Worm (Caenorhabditis elegans) whole organism, young adult: ENCODE results near the gene K10B3.1.

Experiments
- B0035.1 ChIP-seq: sonication (generic microtip); optimal IDR thresholded peaks from 2 replicates; lab custom pipeline; 2016; ENCODE audit warnings: missing genetic modification characterization, mild to moderate bottlenecking, missing compliant biosample characterization, missing genotype, missing genetic modification reagents
- D2030.7 ChIP-seq: fragments of 200-800 bp; sonication (Bioruptor generic); IDR thresholded peaks from 2 replicates; pipeline ENCODE4 v1.3.6; 2022; ENCODE audit warnings: missing genetic modification reagents, missing genetic modification characterization, missing compliant biosample characterization
- F10E7.11 ChIP-seq: sonication (generic microtip); optimal IDR thresholded peaks from 2 replicates; lab custom pipeline; 2017; ENCODE audit warnings: mild to moderate bottlenecking, missing genetic modification characterization, moderate library complexity, missing compliant biosample characterization
- F39B2.1 ChIP-seq: fragments of 200-800 bp; sonication (Bioruptor generic); IDR thresholded peaks from 2 replicates; pipeline ENCODE4 v1.3.6; 2022; ENCODE audit warnings: missing genetic modification reagents, missing genetic modification characterization, missing compliant biosample characterization
- F49E8.2 ChIP-seq: sonication (generic microtip); optimal IDR thresholded peaks from 3 replicates; lab custom pipeline; 2017; ENCODE audit warnings: missing genetic modification characterization, mild to moderate bottlenecking, missing compliant biosample characterization, antibody characterized with exemption, moderate library complexity; ENCODE audit not compliant: insufficient read depth
- F57C9.4 ChIP-seq: sonication (generic microtip); optimal IDR thresholded peaks from 2 replicates; lab custom pipeline; 2017; ENCODE audit warnings: mild to moderate bottlenecking, missing genetic modification characterization, missing compliant biosample characterization
- T07F8.4 ChIP-seq: sonication (generic microtip); optimal IDR thresholded peaks from 2 replicates; lab custom pipeline; 2016; ENCODE audit warnings: mild to moderate bottlenecking, missing genetic modification characterization, moderate library complexity, missing compliant biosample characterization
- Y56A3A.18 ChIP-seq: fragments of 200-800 bp; sonication (Bioruptor generic); IDR thresholded peaks from 2 replicates; pipeline ENCODE4 v1.3.6; 2022; ENCODE audit warnings: missing genetic modification reagents, missing genetic modification characterization, missing compliant biosample characterization
- Y79H2A.3 ChIP-seq: fragments of 200-800 bp; sonication (Bioruptor generic); conservative IDR thresholded peaks from 2 replicates; pipeline ENCODE4 v1.3.6; 2022; ENCODE audit warnings: missing genetic modification reagents, missing genetic modification characterization, missing compliant biosample characterization
- Y95B8A.8 ChIP-seq: fragments of 200-800 bp; sonication (Bioruptor generic); IDR thresholded peaks from 2 replicates; pipeline ENCODE4 v1.3.6; 2022; ENCODE audit warnings: missing genetic modification reagents, missing genetic modification characterization, missing compliant biosample characterization
- ama-1 ChIP-seq, 3 experiments: fragments of 150-350 bp in 1 of 3; sonication (generic microtip) in 2 of 3; optimal IDR thresholded peaks; 2 replicates each; lab custom pipeline; 2014 to 2018; ENCODE audit warnings: missing biosample characterization in 2 of 3, missing genetic modification characterization in 2 of 3, missing genetic modification reagents in 2 of 3
- aptf-2 ChIP-seq: fragments of 200-800 bp; sonication (Bioruptor generic); conservative IDR thresholded peaks from 2 replicates; pipeline ENCODE4 v1.3.6; 2022; ENCODE audit warnings: missing genetic modification reagents, missing genetic modification characterization, missing compliant biosample characterization
- athp-1 ChIP-seq: sonication (generic microtip); optimal IDR thresholded peaks from 2 replicates; lab custom pipeline; 2017; ENCODE audit warnings: mild to moderate bottlenecking, missing genetic modification characterization, missing compliant biosample characterization
- cebp-2 ChIP-seq: fragments of 200-800 bp; sonication (Bioruptor generic); IDR thresholded peaks from 2 replicates; pipeline ENCODE4 v1.3.6; 2022; ENCODE audit warnings: missing genetic modification characterization, missing compliant biosample characterization
- ceh-100 ChIP-seq: fragments of 200-800 bp; sonication (Bioruptor generic); IDR thresholded peaks from 2 replicates; pipeline ENCODE4 v1.3.6; 2022; ENCODE audit warnings: missing genetic modification reagents, missing genetic modification characterization, missing compliant biosample characterization
- ceh-58 ChIP-seq: fragments of 200-800 bp; sonication (Bioruptor generic); IDR thresholded peaks from 2 replicates; pipeline ENCODE4 v1.3.6; 2022; ENCODE audit warnings: missing genetic modification characterization, missing compliant biosample characterization
- ceh-79 ChIP-seq: sonication (generic microtip); optimal IDR thresholded peaks from 2 replicates; lab custom pipeline; 2017; ENCODE audit warnings: mild to moderate bottlenecking, missing genetic modification characterization, missing compliant biosample characterization
- ceh-91 ChIP-seq: fragments of 200-800 bp; sonication (Bioruptor generic); IDR thresholded peaks from 2 replicates; pipeline ENCODE4 v1.3.6; 2022; ENCODE audit warnings: missing genetic modification reagents, missing genetic modification characterization, missing compliant biosample characterization
- die-1 ChIP-seq: sonication (generic microtip); optimal IDR thresholded peaks from 2 replicates; lab custom pipeline; 2016; ENCODE audit warnings: missing genotype, mild to moderate bottlenecking, missing genetic modification characterization, missing compliant biosample characterization
- dox-1 ChIP-seq: fragments of 200-800 bp; sonication (Bioruptor generic); IDR thresholded peaks from 2 replicates; pipeline ENCODE4 v1.3.6; 2022; ENCODE audit warnings: missing genetic modification reagents, missing genetic modification characterization, missing compliant biosample characterization
- efl-1 ChIP-seq: fragments of 150-350 bp; optimal IDR thresholded peaks from 2 replicates; lab custom pipeline; 2014; ENCODE audit warnings: missing biosample characterization, missing genetic modification reagents, missing genetic modification characterization
- ekl-4 ChIP-seq: fragments of 200-800 bp; sonication (Bioruptor generic); IDR thresholded peaks from 2 replicates; pipeline ENCODE4 v1.3.6; 2022; ENCODE audit warnings: missing genetic modification reagents, missing genetic modification characterization, missing compliant biosample characterization
- fkh-3 ChIP-seq: sonication (generic microtip); optimal IDR thresholded peaks from 2 replicates; lab custom pipeline; 2016; ENCODE audit warnings: mild to moderate bottlenecking, missing genetic modification characterization, missing compliant biosample characterization
- gei-17 ChIP-seq: fragments of 200-800 bp; sonication (Bioruptor generic); optimal IDR thresholded peaks from 2 replicates; lab custom pipeline; 2018; ENCODE audit warnings: mild to moderate bottlenecking, missing genetic modification characterization, missing compliant biosample characterization
- hlh-26 ChIP-seq: fragments of 200-800 bp; sonication (Bioruptor generic); conservative IDR thresholded peaks from 2 replicates; pipeline ENCODE4 v1.3.6; 2022; ENCODE audit warnings: missing genetic modification reagents, missing genetic modification characterization, missing compliant biosample characterization
- hrde-1 ChIP-seq: sonication (generic microtip); optimal IDR thresholded peaks from 2 replicates; lab custom pipeline; 2016; ENCODE audit warnings: missing genetic modification characterization, mild to moderate bottlenecking, missing compliant biosample characterization, moderate library complexity, missing genotype, missing genetic modification reagents, borderline replicate concordance
- let-607 ChIP-seq, 2 experiments: fragments of 200-800 bp in 1 of 2; sonication (Bioruptor generic) in 1 of 2; sonication (generic microtip) in 1 of 2; optimal IDR thresholded peaks; 2 replicates each; lab custom pipeline; 2016 to 2018; ENCODE audit warnings: mild to moderate bottlenecking in 2 of 2, missing compliant biosample characterization in 2 of 2, missing genetic modification characterization in 2 of 2, moderate library complexity in 2 of 2, missing genotype in 1 of 2
- lin-35 ChIP-seq, 3 experiments: fragments of 150-350 bp in 2 of 3; sonication (generic microtip) in 1 of 3; optimal IDR thresholded peaks; 2 replicates each; lab custom pipeline; 2014 to 2018; ENCODE audit warnings: missing biosample characterization in 3 of 3, missing genetic modification characterization in 3 of 3, missing genetic modification reagents in 3 of 3
- lin-40 ChIP-seq: sonication (generic microtip); optimal IDR thresholded peaks from 2 replicates; lab custom pipeline; 2016; ENCODE audit warnings: missing genetic modification characterization, mild to moderate bottlenecking, missing compliant biosample characterization, missing genotype, missing genetic modification reagents
- lin-54 ChIP-seq: fragments of 200-800 bp; sonication (Bioruptor generic); optimal IDR thresholded peaks from 2 replicates; lab custom pipeline; 2018; ENCODE audit warnings: mild to moderate bottlenecking, missing genetic modification characterization, missing compliant biosample characterization
- madf-8 ChIP-seq: fragments of 200-800 bp; sonication (Bioruptor generic); conservative IDR thresholded peaks from 2 replicates; pipeline ENCODE4 v1.3.6; 2022; ENCODE audit warnings: missing genetic modification reagents, missing genetic modification characterization, missing compliant biosample characterization
- mes-4 ChIP-seq: sonication (generic microtip); optimal IDR thresholded peaks from 2 replicates; lab custom pipeline; 2016; ENCODE audit warnings: missing genotype, missing genetic modification characterization, missing compliant biosample characterization
- mxl-1 ChIP-seq: sonication (generic microtip); optimal IDR thresholded peaks from 2 replicates; lab custom pipeline; 2016; ENCODE audit warnings: missing genetic modification characterization, missing compliant biosample characterization
- nfya-1 ChIP-seq: sonication (generic microtip); optimal IDR thresholded peaks from 2 replicates; lab custom pipeline; 2017; ENCODE audit warnings: antibody characterized with exemption, missing compliant biosample characterization, missing genetic modification characterization, borderline replicate concordance; ENCODE audit not compliant: insufficient read depth
- nfyb-1 ChIP-seq: fragments of 200-800 bp; sonication (Bioruptor generic); IDR thresholded peaks from 2 replicates; pipeline ENCODE4 v1.3.6; 2022; ENCODE audit warnings: missing genetic modification reagents, missing genetic modification characterization, missing compliant biosample characterization
- nhr-120 ChIP-seq: fragments of 200-800 bp; sonication (Bioruptor generic); IDR thresholded peaks from 2 replicates; pipeline ENCODE4 v1.3.6; 2022; ENCODE audit warnings: missing genetic modification characterization, missing compliant biosample characterization
- nhr-179 ChIP-seq: sonication (generic microtip); optimal IDR thresholded peaks from 2 replicates; lab custom pipeline; 2016; ENCODE audit warnings: mild to moderate bottlenecking, missing genetic modification characterization, missing compliant biosample characterization
- pha-4 ChIP-seq: fragments of 150-350 bp; sonication (generic microtip); optimal IDR thresholded peaks from 2 replicates; lab custom pipeline; 2014; ENCODE audit warnings: missing biosample characterization, missing genetic modification reagents, missing genetic modification characterization
- rcor-1 ChIP-seq: fragments of 200-800 bp; sonication (Bioruptor generic); IDR thresholded peaks from 2 replicates; pipeline ENCODE4 v1.3.6; 2022; ENCODE audit warnings: missing genetic modification reagents, missing genetic modification characterization, missing compliant biosample characterization
- rpc-1 ChIP-seq, 2 experiments: fragments of 150-350 bp in 1 of 2; sonication (generic microtip) in 1 of 2; optimal IDR thresholded peaks; 2 replicates each; lab custom pipeline; 2014 to 2018; ENCODE audit warnings: missing biosample characterization in 1 of 2, missing genetic modification characterization in 1 of 2, missing genetic modification reagents in 1 of 2, missing genotype in 1 of 2
- sea-2 ChIP-seq: fragments of 200-800 bp; sonication (Bioruptor generic); IDR thresholded peaks from 2 replicates; pipeline ENCODE4 v1.3.6; 2022; ENCODE audit warnings: missing genetic modification characterization, missing compliant biosample characterization
- snpc-1.1 ChIP-seq: sonication (generic microtip); optimal IDR thresholded peaks from 2 replicates; lab custom pipeline; 2017; ENCODE audit warnings: missing genetic modification characterization, mild to moderate bottlenecking, missing compliant biosample characterization, antibody characterized with exemption, moderate library complexity, missing genotype, missing genetic modification reagents; ENCODE audit not compliant: insufficient read depth
- snpc-1.3 ChIP-seq: sonication (generic microtip); optimal IDR thresholded peaks from 2 replicates; lab custom pipeline; 2017; ENCODE audit warnings: missing genetic modification characterization, mild to moderate bottlenecking, missing compliant biosample characterization, antibody characterized with exemption, moderate library complexity, missing genotype, missing genetic modification reagents; ENCODE audit not compliant: insufficient read depth
- sptf-2 ChIP-seq: fragments of 200-800 bp; sonication (Bioruptor generic); optimal IDR thresholded peaks from 2 replicates; lab custom pipeline; 2018; ENCODE audit warnings: mild to moderate bottlenecking, missing genetic modification characterization, missing compliant biosample characterization
- unc-130 ChIP-seq: sonication (generic microtip); optimal IDR thresholded peaks from 2 replicates; lab custom pipeline; 2016; ENCODE audit warnings: missing genetic modification reagents, missing genetic modification characterization, missing compliant biosample characterization
- zfh-2 ChIP-seq: fragments of 200-800 bp; sonication (Bioruptor generic); conservative IDR thresholded peaks from 2 replicates; pipeline ENCODE4 v1.3.6; 2022; ENCODE audit warnings: missing genetic modification reagents, missing genetic modification characterization, missing compliant biosample characterization
- ztf-28 ChIP-seq: fragments of 200-800 bp; sonication (Bioruptor generic); IDR thresholded peaks from 2 replicates; pipeline ENCODE4 v1.3.6; 2022; ENCODE audit warnings: missing genetic modification reagents, missing genetic modification characterization, missing compliant biosample characterization

The K10B3.1 gene

ce11 chrX:3127626-3128142 lies 7.6 kb upstream of the K10B3.1 start (continued):
- no peak for TF ChIP-seq nfya-1 (tag; lab: Kevin White, UChicago)
- no peak for TF ChIP-seq hrde-1 (tag; lab: Kevin White, UChicago)
- no peak for TF ChIP-seq snpc-1.3 (tag; lab: Kevin White, UChicago)
- TF ChIP-seq D2030.7 (GFP tag; lab: Robert Waterston, UW), result no peak
- TF ChIP-seq nfyb-1 (GFP tag; lab: Robert Waterston, UW), result peak; percentile 74
- TF ChIP-seq madf-8 (GFP tag; lab: Robert Waterston, UW), result no peak
- peak; percentile 54 for TF ChIP-seq die-1 (tag; lab: Kevin White, UChicago)
- peak; percentile 54 for TF ChIP-seq lin-54 (GFP tag; lab: Kevin White, UChicago)
- TF ChIP-seq lin-40, result peak; percentile 93
- peak; percentile 99 for TF ChIP-seq zfh-2
- no peak for TF ChIP-seq B0035.1 (tag; lab: Kevin White, UChicago)
- no peak for TF ChIP-seq F10E7.11
- peak; percentile 73 for TF ChIP-seq ekl-4 (GFP tag; lab: Robert Waterston, UW)
- TF ChIP-seq efl-1 (GFP tag; lab: Kevin White, UChicago), result no peak
- no peak for TF ChIP-seq sptf-2 (GFP tag; lab: Kevin White, UChicago)
- no peak for TF ChIP-seq ceh-100 (GFP tag; lab: Robert Waterston, UW)
- TF ChIP-seq ceh-79, result peak; percentile 47
- TF ChIP-seq F39B2.1 (GFP tag; lab: Robert Waterston, UW), result no peak
- no peak for TF ChIP-seq rpc-1 (optimal IDR thresholded peaks at IDR 0.05; lab: Kevin White, UChicago)
- TF ChIP-seq rpc-1 (tag; optimal IDR thresholded peaks at IDR 0.05; lab: Kevin White, UChicago), result no peak
- no peak for TF ChIP-seq nhr-179 (tag; lab: Kevin White, UChicago)
- no peak for TF ChIP-seq F49E8.2 (tag; lab: Kevin White, UChicago)
- peak; percentile 87 for TF ChIP-seq gei-17 (GFP tag; lab: Kevin White, UChicago)
- TF ChIP-seq ztf-28 (GFP tag; lab: Robert Waterston, UW), result no peak
- no peak for TF ChIP-seq mes-4 (tag; lab: Kevin White, UChicago)
- 0 out of 2 replicates have a peak, but pooled peaks have one; percentile 22 for TF ChIP-seq Y95B8A.8 (GFP tag; lab: Robert Waterston, UW)
- TF ChIP-seq cebp-2 (GFP tag; lab: Robert Waterston, UW), result no peak
- no peak for TF ChIP-seq unc-130
- no peak for TF ChIP-seq fkh-3 (tag; lab: Kevin White, UChicago)
- peak; percentile 33 for TF ChIP-seq athp-1 (tag; lab: Kevin White, UChicago)
- TF ChIP-seq mxl-1, result no peak
- TF ChIP-seq dox-1 (GFP tag; lab: Robert Waterston, UW), result peak; percentile 94
- TF ChIP-seq F57C9.4, result no peak
- no peak for TF ChIP-seq aptf-2
- no peak for TF ChIP-seq Y79H2A.3 (GFP tag; lab: Robert Waterston, UW)
- TF ChIP-seq rcor-1, result peak; percentile 61; the same call in 1 of the 2 replicates
- TF ChIP-seq let-607 (tag; optimal IDR thresholded peaks at IDR 0.05; lab: Kevin White, UChicago), result peak; percentile 72 to 75
- TF ChIP-seq T07F8.4, result peak; percentile 67
- TF ChIP-seq pha-4, result peak; percentile 94
- no peak for TF ChIP-seq ama-1 (optimal IDR thresholded peaks at IDR 0.05; lab: Kevin White, UChicago)
- no peak for TF ChIP-seq ama-1 (GFP tag; optimal IDR thresholded peaks at IDR 0.05; lab: Kevin White, UChicago)
- no peak for TF ChIP-seq ceh-91 (GFP tag; lab: Robert Waterston, UW)
- TF ChIP-seq lin-35 (GFP tag; optimal IDR thresholded peaks at IDR 0.05; lab: Kevin White, UChicago), result peak in 1 of 3 experiments; percentile 69
- peak; percentile 23 for TF ChIP-seq snpc-1.1 (tag; lab: Kevin White, UChicago)
- TF ChIP-seq nhr-120 (GFP tag; lab: Robert Waterston, UW), result no peak
- no peak for TF ChIP-seq sea-2
- TF ChIP-seq hlh-26 (GFP tag; lab: Robert Waterston, UW), result no peak
- TF ChIP-seq ceh-58, result no peak
- TF ChIP-seq Y56A3A.18 (GFP tag; lab: Robert Waterston, UW), result no peak
